Fruit fly (Drosophila melanogaster) whole organism, pupa: ENCODE data around the gene CG15891.

Experiments used
- CG12605 ChIP-seq: fragments of 200-800 bp; sonication (Bioruptor generic); IDR thresholded peaks from 2 replicates; pipeline ENCODE4 v1.3.6; 2022; ENCODE audit warnings: missing biosample characterization, missing genetic modification characterization
- CG32121 ChIP-seq: fragments of 200-800 bp; sonication (Bioruptor generic); IDR thresholded peaks from 2 replicates; pipeline ENCODE4 v1.3.6; 2022; ENCODE audit warnings: missing biosample characterization, missing genetic modification characterization
- CG8301 ChIP-seq: fragments of 200-800 bp; sonication (Bioruptor generic); optimal IDR thresholded peaks from 2 replicates; lab custom pipeline; 2018; ENCODE audit warnings: missing biosample characterization, mild to moderate bottlenecking, missing genetic modification characterization
- CG9948 ChIP-seq: fragments of 200-800 bp; sonication (Bioruptor generic); optimal IDR thresholded peaks from 2 replicates; lab custom pipeline; 2018; ENCODE audit warnings: missing biosample characterization, mild to moderate bottlenecking, missing genetic modification characterization, moderate library complexity
- EcR ChIP-seq: fragments of 200-800 bp; sonication (Bioruptor generic); optimal IDR thresholded peaks from 3 replicates; lab custom pipeline; 2019; ENCODE audit warnings: missing biosample characterization, missing genetic modification characterization, mild to moderate bottlenecking, moderate library complexity, missing genetic modification reagents
- Pif1B ChIP-seq: fragments of 200-800 bp; sonication (Bioruptor generic); optimal IDR thresholded peaks from 3 replicates; lab custom pipeline; 2016; ENCODE audit warnings: missing biosample characterization, missing genetic modification characterization
- rn ChIP-seq: fragments of 200-800 bp; sonication (Bioruptor generic); IDR thresholded peaks from 2 replicates; pipeline ENCODE4 v1.3.6; 2022; ENCODE audit warnings: missing biosample characterization, missing genetic modification characterization

- TF ChIP-seq CG32121 (no peak), EcR (GFP tag; lab: Kevin White, UChicago) (no peak), Pif1B (GFP tag; lab: Kevin White, UChicago) (no peak), CG8301 (tag; lab: Kevin White, UChicago) (no peak), CG9948 (tag; lab: Kevin White, UChicago) (no peak), CG12605 (GFP tag; lab: Robert Waterston, UW) (no peak), rn (GFP tag; lab: Robert Waterston, UW) (no peak)
These were observed 16.1 kb downstream of the CG15891 start for dm6 chrX:6278879-6279628.
